Worm (Caenorhabditis elegans): ENCODE data around the gene F34H10.4.

DNA sequence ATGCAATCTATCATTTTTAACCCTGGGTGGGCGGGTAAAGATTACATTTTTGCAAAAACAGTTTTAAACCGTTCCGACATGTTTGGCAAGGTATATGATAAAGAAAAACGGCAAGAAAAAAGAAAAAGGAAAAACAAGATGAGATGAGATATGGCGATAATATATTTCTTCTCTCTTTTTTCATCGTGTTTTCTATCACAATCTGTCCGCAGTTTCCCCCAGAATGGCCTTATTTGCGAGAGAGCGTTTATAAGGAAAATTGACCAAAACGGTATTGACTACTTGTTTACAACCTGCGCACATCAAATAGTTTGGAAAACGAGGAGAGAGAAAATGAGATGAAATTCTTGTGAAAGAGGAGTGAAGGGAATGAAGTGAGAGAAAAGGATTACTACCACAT lies 19.1 kb downstream of the F34H10.4 start:
- TF ChIP-seq tra-4 (tag; optimal IDR thresholded peaks at IDR 0.05) (no peak), ama-1 (optimal IDR thresholded peaks at IDR 0.05) (no peak), tbx-37 (GFP tag; conservative IDR thresholded peaks at IDR 0.05) (no peak), ets-7 (tag; optimal IDR thresholded peaks at IDR 0.05) (no peak), scrt-1 (GFP tag; IDR thresholded peaks at IDR 0.05) (no peak)

All from whole organism, early embryonic.